Fruit fly (Drosophila melanogaster) whole organism, prepupa: ENCODE results near the gene CG1979.

Source experiments
- CG10669 ChIP-seq: fragments of 200-800 bp; sonication (Bioruptor generic); optimal IDR thresholded peaks from 3 replicates; lab custom pipeline; 2018; ENCODE audit warnings: missing biosample characterization, mild to moderate bottlenecking, missing genetic modification characterization, moderate library complexity
- CG3032 ChIP-seq: fragments of 200-800 bp; optimal IDR thresholded peaks from 2 replicates; lab custom pipeline; 2019; ENCODE audit warnings: missing biosample characterization, mild to moderate bottlenecking, missing genetic modification characterization, moderate library complexity
- CG6163 ChIP-seq: fragments of 200-800 bp; sonication (Bioruptor generic); IDR thresholded peaks from 3 replicates; pipeline ENCODE4 v1.3.6; 2022; ENCODE audit warnings: missing biosample characterization, missing genetic modification characterization
- Eip78C ChIP-seq: fragments of 200-800 bp; sonication (Bioruptor generic); peaks from one replicate; lab custom pipeline; 2016; ENCODE audit warnings: missing biosample characterization, missing genetic modification characterization
- Met ChIP-seq: fragments of 200-800 bp; sonication (Bioruptor generic); optimal IDR thresholded peaks from 3 replicates; lab custom pipeline; 2016; ENCODE audit warnings: missing biosample characterization, missing genetic modification characterization
- Sox14 ChIP-seq: fragments of 200-800 bp; sonication (Bioruptor generic); optimal IDR thresholded peaks from 3 replicates; lab custom pipeline; 2016; ENCODE audit warnings: missing biosample characterization, missing genetic modification characterization
- acj6 ChIP-seq: fragments of 200-800 bp; sonication (Bioruptor generic); optimal IDR thresholded peaks from 3 replicates; lab custom pipeline; 2016; ENCODE audit warnings: missing biosample characterization, missing genetic modification characterization
- fkh ChIP-seq: fragments of 200-800 bp; sonication (Bioruptor generic); optimal IDR thresholded peaks from 3 replicates; lab custom pipeline; 2017; ENCODE audit warnings: missing biosample characterization, mild to moderate bottlenecking, missing genetic modification characterization, moderate library complexity
- salr ChIP-seq, 2 experiments: fragments of 200-800 bp; sonication (Bioruptor generic); optimal IDR thresholded peaks; 3 replicates each; lab custom pipeline; 2016 to 2018; ENCODE audit warnings: missing biosample characterization in 2 of 2, missing genetic modification characterization in 2 of 2, mild to moderate bottlenecking in 1 of 2
- topi ChIP-seq: fragments of 200-800 bp; sonication (Bioruptor generic); optimal IDR thresholded peaks from 3 replicates; lab custom pipeline; 2016; ENCODE audit warnings: missing biosample characterization, missing genetic modification characterization

dm6 chr3R:7075712-7076183 lies 21.4 kb downstream of the CG1979 start:
- peak; percentile 69 for TF ChIP-seq fkh (GFP tag; lab: Kevin White, UChicago)
- TF ChIP-seq Met (GFP tag; lab: Kevin White, UChicago): peak; percentile 97
- peak; percentile 99 for TF ChIP-seq Eip78C (GFP tag; lab: Kevin White, UChicago)
- TF ChIP-seq acj6 (GFP tag; lab: Kevin White, UChicago): peak; percentile 95
- TF ChIP-seq Sox14 (GFP tag; lab: Kevin White, UChicago): peak; percentile 97
- peak; percentile 89 for TF ChIP-seq CG3032 (tag; lab: Kevin White, UChicago)
- no peak for TF ChIP-seq CG6163
- TF ChIP-seq salr (GFP tag; optimal IDR thresholded peaks at IDR 0.05; lab: Kevin White, UChicago): peak; percentile 83 to 86
- TF ChIP-seq CG10669 (GFP tag; lab: Kevin White, UChicago): peak; percentile 91
- peak; percentile 96 for TF ChIP-seq topi (GFP tag; lab: Kevin White, UChicago)
